Fruit fly (Drosophila melanogaster) whole organism, embryonic: ENCODE measurements around the gene CG43678.

Experiments
- Atf6 ChIP-seq: fragments of 200-800 bp; sonication (Bioruptor generic); IDR thresholded peaks from 2 replicates; pipeline ENCODE4 v1.3.6; 2022; ENCODE audit warnings: missing biosample characterization, missing genetic modification characterization
- B-H2 ChIP-seq: fragments of 200-800 bp; sonication (Bioruptor generic); optimal IDR thresholded peaks from 2 replicates; lab custom pipeline; 2018; ENCODE audit warnings: missing biosample characterization, mild to moderate bottlenecking, missing genetic modification characterization
- CG1024 ChIP-seq: fragments of 200-800 bp; sonication (Bioruptor generic); IDR thresholded peaks from 2 replicates; pipeline ENCODE4 v1.3.6; 2022; ENCODE audit warnings: missing biosample characterization, missing genetic modification characterization
- CG11504 ChIP-seq: fragments of 200-800 bp; sonication (Bioruptor generic); optimal IDR thresholded peaks from 3 replicates; lab custom pipeline; 2019; ENCODE audit warnings: missing biosample characterization, mild to moderate bottlenecking, missing genetic modification characterization, moderate library complexity
- CG12104 ChIP-seq: fragments of 200-800 bp; sonication (Bioruptor generic); optimal IDR thresholded peaks from 3 replicates; lab custom pipeline; 2016; ENCODE audit warnings: missing biosample characterization, missing genetic modification characterization
- CG12155 ChIP-seq: fragments of 200-800 bp; sonication (Bioruptor generic); optimal IDR thresholded peaks from 3 replicates; lab custom pipeline; 2016; ENCODE audit warnings: missing biosample characterization, missing genetic modification characterization
- CG12299 ChIP-seq: fragments of 200-800 bp; sonication (Bioruptor generic); optimal IDR thresholded peaks from 2 replicates; lab custom pipeline; 2018; ENCODE audit warnings: missing biosample characterization, mild to moderate bottlenecking, missing genetic modification characterization
- CG12391 ChIP-seq: fragments of 200-800 bp; sonication (Bioruptor generic); optimal IDR thresholded peaks from 3 replicates; lab custom pipeline; 2018; ENCODE audit warnings: missing biosample characterization, mild to moderate bottlenecking, missing genetic modification characterization, moderate library complexity
- CG12769 ChIP-seq: fragments of 200-800 bp; sonication (Bioruptor generic); optimal IDR thresholded peaks from 2 replicates; lab custom pipeline; 2019; ENCODE audit warnings: missing biosample characterization, mild to moderate bottlenecking, missing genetic modification characterization, moderate library complexity
- CG13123 ChIP-seq: fragments of 200-800 bp; sonication (Bioruptor generic); optimal IDR thresholded peaks from 2 replicates; lab custom pipeline; 2016; ENCODE audit warnings: missing biosample characterization, missing genetic modification characterization
- CG13287 ChIP-seq: fragments of 200-800 bp; sonication (Bioruptor generic); IDR thresholded peaks from 2 replicates; pipeline ENCODE4 v1.3.6; 2022; ENCODE audit warnings: missing biosample characterization, missing genetic modification characterization; ENCODE audit not compliant: partially characterized antibody
- CG17385 ChIP-seq: fragments of 200-800 bp; sonication (Bioruptor generic); optimal IDR thresholded peaks from 3 replicates; lab custom pipeline; 2018; ENCODE audit warnings: missing biosample characterization, mild to moderate bottlenecking, missing genetic modification characterization
- CG18011 ChIP-seq: fragments of 200-800 bp; sonication (Bioruptor generic); optimal IDR thresholded peaks from 2 replicates; lab custom pipeline; 2017; ENCODE audit warnings: missing biosample characterization, missing genetic modification characterization, mild to moderate bottlenecking, moderate library complexity, missing genotype
- CG18599 ChIP-seq: fragments of 200-800 bp; sonication (Bioruptor generic); optimal IDR thresholded peaks from 3 replicates; lab custom pipeline; 2017; ENCODE audit warnings: missing biosample characterization, missing genetic modification characterization, mild to moderate bottlenecking, moderate library complexity, missing genetic modification reagents
- CG2120 ChIP-seq: fragments of 200-800 bp; sonication (Bioruptor generic); optimal IDR thresholded peaks from 3 replicates; lab custom pipeline; 2016; ENCODE audit warnings: missing biosample characterization, missing genetic modification characterization
- CG34376 ChIP-seq: fragments of 200-800 bp; sonication (Bioruptor generic); optimal IDR thresholded peaks from 2 replicates; lab custom pipeline; 2018; ENCODE audit warnings: missing biosample characterization, mild to moderate bottlenecking, missing genetic modification characterization
- CG4328 ChIP-seq: fragments of 200-800 bp; sonication (Bioruptor generic); optimal IDR thresholded peaks from 3 replicates; lab custom pipeline; 2017; ENCODE audit warnings: missing biosample characterization, missing genetic modification reagents, missing genetic modification characterization
- CG6765 ChIP-seq: fragments of 200-800 bp; sonication (Bioruptor generic); optimal IDR thresholded peaks from 3 replicates; lab custom pipeline; 2017; ENCODE audit warnings: missing biosample characterization, mild to moderate bottlenecking, missing genetic modification characterization
- CG7556 ChIP-seq: fragments of 200-800 bp; sonication (Bioruptor generic); optimal IDR thresholded peaks from 2 replicates; lab custom pipeline; 2017; ENCODE audit warnings: missing biosample characterization, mild to moderate bottlenecking, missing genetic modification characterization
- CG8290 ChIP-seq, 3 experiments: fragments of 200-800 bp; sonication (Bioruptor generic); optimal IDR thresholded peaks; 2 replicates each; lab custom pipeline; 2016 to 2019; ENCODE audit warnings: missing biosample characterization in 3 of 3, missing genetic modification characterization in 3 of 3, mild to moderate bottlenecking in 2 of 3, moderate library complexity in 1 of 3
- CG8944 ChIP-seq: fragments of 200-800 bp; sonication (Bioruptor generic); optimal IDR thresholded peaks from 3 replicates; lab custom pipeline; 2016; ENCODE audit warnings: missing biosample characterization, missing genetic modification characterization
- CkIIα-i1 ChIP-seq: fragments of 200-800 bp; sonication (Bioruptor generic); IDR thresholded peaks from 2 replicates; pipeline ENCODE4 v1.3.6; 2022; ENCODE audit warnings: missing biosample characterization, missing genetic modification characterization
- ERR ChIP-seq: fragments of 200-800 bp; sonication (Bioruptor generic); optimal IDR thresholded peaks from 2 replicates; lab custom pipeline; 2016; ENCODE audit warnings: missing biosample characterization, missing genetic modification characterization
- Hmr ChIP-seq: fragments of 200-800 bp; sonication (Bioruptor generic); optimal IDR thresholded peaks from 3 replicates; lab custom pipeline; 2017; ENCODE audit warnings: mild to moderate bottlenecking, missing biosample characterization, missing genetic modification reagents, missing genetic modification characterization
- Hr39 ChIP-seq: fragments of >200 bp; optimal IDR thresholded peaks from 2 replicates; lab custom pipeline; 2017
- Hsf ChIP-seq: fragments of 200-800 bp; sonication (Bioruptor generic); optimal IDR thresholded peaks from 3 replicates; lab custom pipeline; 2016; ENCODE audit warnings: missing biosample characterization, missing genetic modification characterization
- NfI ChIP-seq: fragments of 200-800 bp; sonication (Bioruptor generic); optimal IDR thresholded peaks from 3 replicates; lab custom pipeline; 2018; ENCODE audit warnings: missing biosample characterization, mild to moderate bottlenecking, missing genetic modification characterization, moderate library complexity
- Trl ChIP-seq, 3 experiments: fragments of >200 bp in 2 of 3; fragments of 200-800 bp in 1 of 3; sonication (Bioruptor generic) in 1 of 3; optimal IDR thresholded peaks; 2 replicates in 1 of 3; 3 replicates in 2 of 3; lab custom pipeline; 2016 to 2017; ENCODE audit warnings: missing biosample characterization in 1 of 3, missing genetic modification characterization in 1 of 3
- abd-A ChIP-seq: fragments of 200-800 bp; sonication (Bioruptor generic); optimal IDR thresholded peaks from 3 replicates; lab custom pipeline; 2019; ENCODE audit warnings: missing biosample characterization, mild to moderate bottlenecking, missing genetic modification characterization, moderate library complexity
- bcd ChIP-seq: fragments of 200-800 bp; sonication (Bioruptor generic); optimal IDR thresholded peaks from 2 replicates; lab custom pipeline; 2017; ENCODE audit warnings: missing biosample characterization, mild to moderate bottlenecking, missing genetic modification characterization
- btn ChIP-seq: fragments of 200-800 bp; sonication (Bioruptor generic); optimal IDR thresholded peaks from 2 replicates; lab custom pipeline; 2016; ENCODE audit warnings: missing biosample characterization, missing genetic modification characterization
- caup ChIP-seq: fragments of 200-800 bp; sonication (Bioruptor generic); optimal IDR thresholded peaks from 3 replicates; lab custom pipeline; 2017; ENCODE audit warnings: missing biosample characterization, mild to moderate bottlenecking, missing genetic modification characterization, moderate library complexity; ENCODE audit not compliant: severe bottlenecking
- croc ChIP-seq: fragments of 200-800 bp; sonication (Bioruptor generic); conservative IDR thresholded peaks from 3 replicates; pipeline ENCODE4 v1.3.6; 2022; ENCODE audit warnings: missing biosample characterization, missing genetic modification characterization
- danr ChIP-seq: fragments of 200-800 bp; sonication (Bioruptor generic); IDR thresholded peaks from 2 replicates; pipeline ENCODE4 v1.3.6; 2022; ENCODE audit warnings: missing biosample characterization, missing genetic modification characterization
- dpn ChIP-seq, 2 experiments: fragments of 200-800 bp; sonication (Bioruptor generic); optimal IDR thresholded peaks; 3 replicates each; lab custom pipeline; 2016; ENCODE audit warnings: missing biosample characterization in 2 of 2, missing genetic modification characterization in 2 of 2
- grn ChIP-seq: fragments of 200-800 bp; sonication (Bioruptor generic); optimal IDR thresholded peaks from 3 replicates; lab custom pipeline; 2017; ENCODE audit warnings: missing biosample characterization, missing genetic modification characterization
- knrl ChIP-seq: fragments of 200-800 bp; sonication (Bioruptor generic); IDR thresholded peaks from 3 replicates; pipeline ENCODE4 v1.3.6; 2022; ENCODE audit warnings: missing biosample characterization, missing genetic modification characterization; ENCODE audit not compliant: partially characterized antibody
- lab ChIP-seq: fragments of 200-800 bp; sonication (Bioruptor generic); optimal IDR thresholded peaks from 3 replicates; lab custom pipeline; 2017; ENCODE audit warnings: missing biosample characterization, missing genetic modification characterization, mild to moderate bottlenecking, moderate library complexity, missing genetic modification reagents
- peb ChIP-seq: fragments of 200-800 bp; sonication (Bioruptor generic); IDR thresholded peaks from 2 replicates; pipeline ENCODE4 v1.3.6; 2022; ENCODE audit warnings: missing biosample characterization, missing genetic modification characterization
- pita ChIP-seq: fragments of 200-800 bp; sonication (Bioruptor generic); optimal IDR thresholded peaks from 2 replicates; lab custom pipeline; 2017; ENCODE audit warnings: missing biosample characterization, mild to moderate bottlenecking, missing genetic modification characterization
- pnt ChIP-seq: fragments of 200-800 bp; sonication (Bioruptor generic); optimal IDR thresholded peaks from 3 replicates; lab custom pipeline; 2016; ENCODE audit warnings: missing biosample characterization, missing genetic modification characterization
- scrt ChIP-seq: fragments of 200-800 bp; sonication (Bioruptor generic); optimal IDR thresholded peaks from 2 replicates; lab custom pipeline; 2018; ENCODE audit warnings: missing biosample characterization, mild to moderate bottlenecking, missing genetic modification characterization, moderate library complexity
- sens ChIP-seq: fragments of 200-800 bp; sonication (Bioruptor generic); peaks from one replicate; lab custom pipeline; 2016; ENCODE audit warnings: missing biosample characterization, missing genetic modification characterization
- stc ChIP-seq: fragments of 200-800 bp; sonication (Bioruptor generic); IDR thresholded peaks from 2 replicates; pipeline ENCODE4 v1.3.6; 2022; ENCODE audit warnings: missing biosample characterization, missing genetic modification characterization
- stwl ChIP-seq: fragments of 200-800 bp; sonication (Bioruptor generic); optimal IDR thresholded peaks from 3 replicates; lab custom pipeline; 2018; ENCODE audit warnings: missing biosample characterization, mild to moderate bottlenecking, missing genetic modification characterization, moderate library complexity
- sug ChIP-seq: fragments of 200-800 bp; optimal IDR thresholded peaks from 2 replicates; lab custom pipeline; 2019; ENCODE audit warnings: missing biosample characterization, mild to moderate bottlenecking, missing genetic modification characterization, moderate library complexity
- zfh2 ChIP-seq: fragments of 200-800 bp; sonication (Bioruptor generic); optimal IDR thresholded peaks from 2 replicates; lab custom pipeline; 2016; ENCODE audit warnings: missing biosample characterization, missing genetic modification characterization

The CG43678 gene

DNA sequence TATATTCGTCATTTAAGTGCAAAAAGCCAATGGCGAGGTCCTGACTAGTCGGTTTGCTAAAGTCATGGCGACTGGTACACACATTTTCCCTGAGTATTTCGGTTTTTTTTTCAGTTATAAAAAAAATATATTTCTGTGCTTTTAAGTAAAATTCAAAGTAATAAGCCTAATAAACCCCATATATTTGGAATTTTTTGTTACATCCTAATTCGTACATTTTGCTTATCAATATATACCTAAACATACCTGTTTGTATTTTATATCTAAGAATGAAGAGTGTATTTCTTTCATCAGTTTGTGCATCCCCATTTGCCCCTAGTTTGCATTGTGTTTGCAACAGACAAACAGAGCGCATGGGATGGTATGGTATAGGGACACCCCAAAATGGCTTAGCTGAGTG is 13.7 kb downstream of the CG43678 start (continued):
- no peak for TF ChIP-seq CG18011 (GFP tag; lab: Kevin White, UChicago)
- peak; percentile 5 for TF ChIP-seq lab (GFP tag; lab: Kevin White, UChicago)
- TF ChIP-seq CG2120, result peak; percentile 41
- no peak for TF ChIP-seq CkIIα-i1 (GFP tag; lab: Robert Waterston, UW)
- peak; percentile 40 for TF ChIP-seq CG7556
- TF ChIP-seq pita (GFP tag; lab: Kevin White, UChicago), result no peak
- TF ChIP-seq CG11504 (tag; lab: Kevin White, UChicago), result peak; percentile 32
- peak; percentile 45 for TF ChIP-seq Hmr (GFP tag; lab: Kevin White, UChicago)

DNA sequence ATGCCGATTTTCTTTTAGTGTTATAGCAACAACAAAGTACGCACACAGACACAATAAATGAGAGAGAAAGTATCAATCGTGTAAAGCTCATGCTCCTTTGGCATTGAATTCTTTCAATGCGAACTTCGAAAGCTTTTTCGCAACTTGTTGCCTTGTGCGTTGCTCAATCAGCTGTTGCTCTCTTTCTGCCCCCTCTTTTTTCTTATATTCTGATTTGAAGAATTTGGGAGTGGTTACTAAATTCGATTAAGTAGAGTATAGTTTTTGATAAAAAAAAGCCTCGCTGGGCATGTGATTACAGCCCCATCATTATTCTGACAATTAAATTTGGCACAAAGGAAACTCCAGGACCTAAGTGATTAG is 14.6 kb downstream of the CG43678 start:
- TF ChIP-seq CG12104, result no peak
- TF ChIP-seq peb, result no peak
- TF ChIP-seq CG4328 (GFP tag; lab: Kevin White, UChicago), result no peak
- TF ChIP-seq CG12155 (GFP tag; lab: Kevin White, UChicago), result no peak
- no peak for TF ChIP-seq stwl (tag; lab: Kevin White, UChicago)
- peak; percentile 98 for TF ChIP-seq scrt
- peak in 1 of 2 experiments; percentile 16 for TF ChIP-seq Trl (optimal IDR thresholded peaks at IDR 0.05; lab: Kevin White, UChicago)
- TF ChIP-seq Trl (GFP tag; optimal IDR thresholded peaks at IDR 0.05; lab: Kevin White, UChicago), result no peak
- no peak for TF ChIP-seq B-H2
- TF ChIP-seq, all 482 proteins: peak for 2

DNA sequence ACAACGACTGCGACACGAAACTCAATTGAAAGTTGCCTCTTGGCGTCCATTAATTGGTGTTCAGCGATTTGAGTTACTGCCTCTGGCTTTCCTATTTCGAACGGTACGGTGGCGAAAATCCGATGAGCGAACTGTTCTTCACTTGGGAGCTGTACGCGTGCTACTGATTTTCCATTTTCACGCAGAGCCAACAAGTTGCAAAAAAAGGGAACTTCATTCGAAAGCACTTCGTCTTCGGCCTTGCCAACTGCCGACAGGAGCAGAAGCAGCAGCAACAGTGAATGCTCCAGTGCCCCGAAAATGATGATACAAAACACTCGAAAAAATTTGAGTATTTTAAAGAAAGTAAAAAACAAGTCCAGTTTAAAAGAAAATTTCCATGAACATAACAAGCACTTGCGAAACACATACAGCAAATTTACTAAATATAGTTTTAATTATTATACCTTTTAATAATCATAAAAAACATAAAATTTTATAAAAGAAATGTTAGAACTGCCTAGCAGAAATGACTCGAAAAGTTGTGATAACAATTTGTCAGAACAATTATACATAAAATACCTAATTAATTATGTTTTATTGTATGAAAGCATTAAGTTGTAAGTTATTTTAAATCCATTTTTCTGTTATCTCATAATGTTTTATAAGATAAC is 15.1 kb downstream of the CG43678 start:
- TF ChIP-seq CG11504 (tag; lab: Kevin White, UChicago) (peak; percentile 72), Hsf (GFP tag; lab: Kevin White, UChicago) (no peak), Hr39 (lab: Kevin White, UChicago) (no peak), CG12769 (tag; lab: Kevin White, UChicago) (no peak), stc (no peak), CG8290 (GFP tag; optimal IDR thresholded peaks at IDR 0.05; lab: Kevin White, UChicago) (no peak), CG8290 (tag; optimal IDR thresholded peaks at IDR 0.05; lab: Kevin White, UChicago) (no peak), pnt (GFP tag; lab: Kevin White, UChicago) (no peak), CG34376 (peak; percentile 27), NfI (peak; percentile 36), CG12299 (tag; lab: Kevin White, UChicago) (peak; percentile 24), CG13287 (GFP tag; lab: Robert Waterston, UW) (no peak; the same call in 1 of the 2 replicates), CG6765 (GFP tag; lab: Kevin White, UChicago) (peak; percentile 53), CG12391 (peak; percentile 54), Atf6 (GFP tag; lab: Robert Waterston, UW) (no peak), ERR (no peak), btn (GFP tag; lab: Kevin White, UChicago) (no peak), CG13123 (GFP tag; lab: Kevin White, UChicago) (no peak), CG18599 (GFP tag; lab: Kevin White, UChicago) (peak; percentile 82), sens (peak; percentile 41), danr (GFP tag; lab: Robert Waterston, UW) (no peak), zfh2 (GFP tag; lab: Kevin White, UChicago) (no peak), bcd (peak; percentile 49), abd-A (peak; percentile 34), croc (GFP tag; lab: Robert Waterston, UW) (no peak), knrl (GFP tag; lab: Robert Waterston, UW) (no peak), CG8944 (GFP tag; lab: Kevin White, UChicago) (no peak), CG17385 (GFP tag; lab: Kevin White, UChicago) (peak; percentile 38), grn (GFP tag; lab: Kevin White, UChicago) (no peak), sug (tag; lab: Kevin White, UChicago) (peak; percentile 40), dpn (GFP tag; optimal IDR thresholded peaks at IDR 0.05; lab: Kevin White, UChicago) (no peak), CG1024 (GFP tag; lab: Robert Waterston, UW) (no peak), caup (peak; percentile 48)
